Worm (Caenorhabditis elegans) whole organism, late embryonic: ENCODE results near the gene abts-2.

Experiments used
- T23F11.4 ChIP-seq: fragments of 200-800 bp; sonication (Bioruptor generic); optimal IDR thresholded peaks from 2 replicates; lab custom pipeline; 2018; ENCODE audit warnings: mild to moderate bottlenecking, missing genetic modification characterization, missing compliant biosample characterization
- Y22D7AL.16 ChIP-seq: sonication (generic microtip); optimal IDR thresholded peaks from 2 replicates; lab custom pipeline; 2016; ENCODE audit warnings: missing genetic modification characterization, missing compliant biosample characterization
- ahr-1 ChIP-seq: sonication (generic microtip); optimal IDR thresholded peaks from 2 replicates; lab custom pipeline; 2016; ENCODE audit warnings: missing genetic modification characterization, missing compliant biosample characterization
- ceh-14 ChIP-seq: sonication (generic microtip); optimal IDR thresholded peaks from 2 replicates; lab custom pipeline; 2016; ENCODE audit warnings: missing genotype, missing genetic modification characterization, missing compliant biosample characterization
- ceh-18 ChIP-seq: sonication (generic microtip); optimal IDR thresholded peaks from 2 replicates; lab custom pipeline; 2016; ENCODE audit warnings: missing genetic modification characterization, missing compliant biosample characterization
- ceh-2 ChIP-seq: sonication (generic microtip); optimal IDR thresholded peaks from 2 replicates; lab custom pipeline; 2016; ENCODE audit warnings: missing genotype, missing genetic modification characterization, missing compliant biosample characterization
- ceh-22 ChIP-seq: sonication (generic microtip); optimal IDR thresholded peaks from 2 replicates; lab custom pipeline; 2017; ENCODE audit warnings: missing biosample characterization, missing genetic modification characterization
- ceh-31 ChIP-seq: sonication (generic microtip); optimal IDR thresholded peaks from 2 replicates; lab custom pipeline; 2016; ENCODE audit warnings: missing genetic modification characterization, missing compliant biosample characterization
- ceh-34 ChIP-seq: sonication (generic microtip); optimal IDR thresholded peaks from 2 replicates; lab custom pipeline; 2016; ENCODE audit warnings: mild to moderate bottlenecking, missing genetic modification characterization, missing compliant biosample characterization
- ceh-45 ChIP-seq: fragments of 200-800 bp; sonication (Bioruptor generic); IDR thresholded peaks from 2 replicates; pipeline ENCODE4 v1.3.6; 2022; ENCODE audit warnings: missing genetic modification reagents, missing genetic modification characterization, missing compliant biosample characterization
- ceh-48 ChIP-seq: sonication (generic microtip); optimal IDR thresholded peaks from 2 replicates; lab custom pipeline; 2016; ENCODE audit warnings: missing genetic modification characterization, inconsistent platforms, missing compliant biosample characterization
- ceh-6 ChIP-seq: fragments of 200-800 bp; sonication (Bioruptor generic); optimal IDR thresholded peaks from 2 replicates; lab custom pipeline; 2018; ENCODE audit warnings: mild to moderate bottlenecking, missing genetic modification characterization, missing compliant biosample characterization
- che-1 ChIP-seq: sonication (generic microtip); optimal IDR thresholded peaks from 2 replicates; lab custom pipeline; 2016; ENCODE audit warnings: mild to moderate bottlenecking, missing genetic modification characterization, missing compliant biosample characterization
- dve-1 ChIP-seq: sonication (generic microtip); optimal IDR thresholded peaks from 2 replicates; lab custom pipeline; 2017; ENCODE audit warnings: antibody characterized with exemption, mild to moderate bottlenecking, missing genetic modification characterization, missing compliant biosample characterization
- elt-2 ChIP-seq: sonication (generic microtip); optimal IDR thresholded peaks from 2 replicates; lab custom pipeline; 2016; ENCODE audit warnings: missing genetic modification reagents, missing genetic modification characterization, missing compliant biosample characterization
- ets-4 ChIP-seq: sonication (generic microtip); optimal IDR thresholded peaks from 2 replicates; lab custom pipeline; 2016; ENCODE audit warnings: missing genetic modification characterization, missing compliant biosample characterization
- fkh-10 ChIP-seq: fragments of 150-350 bp; optimal IDR thresholded peaks from 2 replicates; lab custom pipeline; 2014; ENCODE audit warnings: missing biosample characterization, missing genetic modification reagents, missing genetic modification characterization
- hlh-13 ChIP-seq: fragments of 200-800 bp; sonication (Bioruptor generic); optimal IDR thresholded peaks from 2 replicates; lab custom pipeline; 2018; ENCODE audit warnings: mild to moderate bottlenecking, missing genetic modification characterization, missing compliant biosample characterization
- hlh-15 ChIP-seq: sonication (generic microtip); optimal IDR thresholded peaks from 2 replicates; lab custom pipeline; 2016; ENCODE audit warnings: missing genetic modification characterization, missing compliant biosample characterization
- hlh-30 ChIP-seq: sonication (generic microtip); optimal IDR thresholded peaks from 2 replicates; lab custom pipeline; 2017; ENCODE audit warnings: antibody characterized with exemption, missing genetic modification characterization, missing compliant biosample characterization; ENCODE audit not compliant: insufficient read depth
- hlh-8 ChIP-seq: sonication (generic microtip); optimal IDR thresholded peaks from 2 replicates; lab custom pipeline; 2016; ENCODE audit warnings: missing genotype, missing genetic modification characterization, missing compliant biosample characterization
- lim-6 ChIP-seq: sonication (generic microtip); optimal IDR thresholded peaks from 2 replicates; lab custom pipeline; 2016; ENCODE audit warnings: missing genetic modification characterization, missing compliant biosample characterization
- madf-2 ChIP-seq: sonication (generic microtip); optimal IDR thresholded peaks from 2 replicates; lab custom pipeline; 2017; ENCODE audit warnings: missing genetic modification characterization, missing compliant biosample characterization
- mec-3 ChIP-seq: sonication (generic microtip); optimal IDR thresholded peaks from 2 replicates; lab custom pipeline; 2016; ENCODE audit warnings: borderline replicate concordance, missing genetic modification characterization, missing compliant biosample characterization
- nhr-11 ChIP-seq: fragments of 150-350 bp; optimal IDR thresholded peaks from 2 replicates; lab custom pipeline; 2014; ENCODE audit warnings: missing biosample characterization, missing genetic modification characterization
- nhr-232 ChIP-seq: sonication (generic microtip); optimal IDR thresholded peaks from 2 replicates; lab custom pipeline; 2016; ENCODE audit warnings: missing genetic modification characterization, missing compliant biosample characterization
- npax-4 ChIP-seq: sonication (generic microtip); optimal IDR thresholded peaks from 2 replicates; lab custom pipeline; 2016; ENCODE audit warnings: missing genetic modification characterization, missing compliant biosample characterization
- odd-2 ChIP-seq: sonication (generic microtip); optimal IDR thresholded peaks from 2 replicates; lab custom pipeline; 2017; ENCODE audit warnings: antibody characterized with exemption, mild to moderate bottlenecking, missing genetic modification characterization, missing compliant biosample characterization
- pag-3 ChIP-seq: sonication (generic microtip); optimal IDR thresholded peaks from 2 replicates; lab custom pipeline; 2016; ENCODE audit warnings: missing compliant biosample characterization, missing genetic modification characterization, borderline replicate concordance
- pha-4 ChIP-seq: fragments of 150-350 bp; optimal IDR thresholded peaks from 2 replicates; lab custom pipeline; 2018; ENCODE audit warnings: missing biosample characterization, missing genetic modification reagents, missing genetic modification characterization
- ref-2 ChIP-seq: sonication (generic microtip); optimal IDR thresholded peaks from 2 replicates; lab custom pipeline; 2016; ENCODE audit warnings: missing genetic modification characterization, missing compliant biosample characterization
- rnt-1 ChIP-seq: sonication (generic microtip); optimal IDR thresholded peaks from 2 replicates; lab custom pipeline; 2016; ENCODE audit warnings: missing genetic modification characterization, missing compliant biosample characterization
- sdc-2 ChIP-seq: sonication (generic microtip); optimal IDR thresholded peaks from 2 replicates; lab custom pipeline; 2016; ENCODE audit warnings: missing genotype, missing genetic modification characterization, missing compliant biosample characterization
- sox-2 ChIP-seq: fragments of 200-800 bp; sonication (Bioruptor generic); IDR thresholded peaks from 2 replicates; pipeline ENCODE4 v1.3.6; 2022; ENCODE audit warnings: missing genetic modification reagents, missing genetic modification characterization, missing compliant biosample characterization
- ttx-3 ChIP-seq: sonication (generic microtip); optimal IDR thresholded peaks from 2 replicates; lab custom pipeline; 2016; ENCODE audit warnings: missing genetic modification reagents, missing genetic modification characterization, missing compliant biosample characterization
- unc-42 ChIP-seq: sonication (generic microtip); optimal IDR thresholded peaks from 2 replicates; lab custom pipeline; 2016; ENCODE audit warnings: missing genotype, missing genetic modification characterization, missing compliant biosample characterization
- unc-86 ChIP-seq: sonication (generic microtip); optimal IDR thresholded peaks from 2 replicates; lab custom pipeline; 2016; ENCODE audit warnings: missing genetic modification characterization, missing compliant biosample characterization

The abts-2 gene

DNA sequence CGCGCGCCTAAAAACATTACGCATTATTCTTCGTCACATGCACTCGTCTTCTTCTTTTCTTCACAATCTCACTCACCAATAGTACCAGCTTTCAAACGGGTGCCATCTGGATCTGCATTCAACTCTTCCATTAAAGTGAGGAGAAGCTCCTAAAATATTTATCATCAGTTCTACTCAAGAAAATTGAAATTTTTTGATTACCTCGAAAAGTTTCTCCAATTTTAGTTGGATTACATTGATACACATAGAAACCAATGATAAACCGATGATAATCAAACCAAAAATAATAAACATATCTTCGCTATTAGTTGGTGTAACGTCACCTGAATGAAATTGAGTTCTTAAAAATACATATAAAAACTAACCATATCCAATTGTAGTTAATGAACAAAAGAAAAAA is 39.1 kb downstream of the abts-2 start:
- TF ChIP-seq mec-3 (tag; lab: Kevin White, UChicago) (no peak), unc-86 (tag; lab: Kevin White, UChicago) (no peak), ets-4 (tag; lab: Kevin White, UChicago) (no peak), Y22D7AL.16 (tag; lab: Kevin White, UChicago) (no peak), lim-6 (tag; lab: Kevin White, UChicago) (no peak), ceh-14 (tag; lab: Kevin White, UChicago) (no peak), sdc-2 (tag; lab: Kevin White, UChicago) (no peak), unc-42 (tag; lab: Kevin White, UChicago) (no peak), hlh-13 (GFP tag; lab: Kevin White, UChicago) (no peak), elt-2 (tag; lab: Kevin White, UChicago) (no peak), hlh-8 (tag; lab: Kevin White, UChicago) (no peak), ceh-2 (tag; lab: Kevin White, UChicago) (no peak), ahr-1 (no peak), ref-2 (tag; lab: Kevin White, UChicago) (no peak)
- TF ChIP-seq, all 69 proteins: peak for 0

DNA sequence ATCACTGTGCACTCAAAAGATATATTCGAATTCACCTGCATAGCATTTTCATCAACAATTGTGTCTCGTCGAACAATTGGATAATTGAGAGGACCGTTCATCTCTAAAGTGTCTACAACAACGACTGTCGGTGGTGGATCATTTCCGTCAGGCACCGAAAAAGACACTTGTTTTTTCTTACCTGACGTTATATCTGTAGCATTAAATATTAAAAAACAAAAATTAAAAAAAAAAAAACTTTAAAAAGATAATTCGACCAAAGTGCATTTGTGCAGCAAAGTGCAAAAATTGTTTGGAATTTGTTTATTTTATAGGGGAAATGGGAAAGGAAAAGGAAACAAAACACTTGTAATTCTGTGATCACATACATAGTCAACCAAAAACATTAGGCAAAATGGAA is 41.5 kb downstream of the abts-2 start, which contains the start of gene twk-44:
twk-44 (minus strand) TSS at position 101 of the 400 bp plus-strand sequence.
- TF ChIP-seq ceh-48 (no peak), ttx-3 (tag; lab: Kevin White, UChicago) (no peak), nhr-232 (tag; lab: Kevin White, UChicago) (no peak), Y22D7AL.16 (tag; lab: Kevin White, UChicago) (no peak), ceh-6 (no peak), ref-2 (tag; lab: Kevin White, UChicago) (no peak), ceh-45 (GFP tag; lab: Robert Waterston, UW) (no peak), ahr-1 (no peak), dve-1 (tag; lab: Kevin White, UChicago) (no peak), hlh-30 (tag; lab: Kevin White, UChicago) (no peak), hlh-13 (GFP tag; lab: Kevin White, UChicago) (no peak), che-1 (tag; lab: Kevin White, UChicago) (no peak), ceh-31 (no peak), ets-4 (tag; lab: Kevin White, UChicago) (no peak), odd-2 (tag; lab: Kevin White, UChicago) (no peak)

DNA sequence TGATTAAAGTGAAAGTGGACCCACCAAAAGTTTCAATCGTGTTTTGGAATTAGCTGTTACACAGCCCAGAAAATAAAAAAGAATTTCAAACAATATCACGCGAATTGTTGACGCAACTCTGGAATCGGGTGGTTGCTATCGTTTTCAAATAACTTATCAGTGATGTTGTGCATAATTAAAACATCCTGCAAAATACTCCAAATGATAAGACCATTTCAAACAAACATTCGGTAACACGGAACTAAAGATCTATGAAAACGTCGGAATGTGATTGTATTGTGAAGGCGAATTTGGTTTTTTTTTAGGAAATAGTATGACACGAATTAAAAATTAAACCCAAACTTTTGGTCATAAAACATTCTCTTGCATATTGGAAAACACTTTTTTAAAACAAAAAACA is 43.1 kb downstream of the abts-2 start, which contains the start of gene spp-30:
spp-30 (minus strand) TSS at position 101 of the 400 bp plus-strand sequence.
- peak; percentile 53 for TF ChIP-seq elt-2 (tag; lab: Kevin White, UChicago)
- no peak for TF ChIP-seq nhr-11 (tag; lab: Kevin White, UChicago)
- TF ChIP-seq, all 69 proteins: peak for 1

DNA sequence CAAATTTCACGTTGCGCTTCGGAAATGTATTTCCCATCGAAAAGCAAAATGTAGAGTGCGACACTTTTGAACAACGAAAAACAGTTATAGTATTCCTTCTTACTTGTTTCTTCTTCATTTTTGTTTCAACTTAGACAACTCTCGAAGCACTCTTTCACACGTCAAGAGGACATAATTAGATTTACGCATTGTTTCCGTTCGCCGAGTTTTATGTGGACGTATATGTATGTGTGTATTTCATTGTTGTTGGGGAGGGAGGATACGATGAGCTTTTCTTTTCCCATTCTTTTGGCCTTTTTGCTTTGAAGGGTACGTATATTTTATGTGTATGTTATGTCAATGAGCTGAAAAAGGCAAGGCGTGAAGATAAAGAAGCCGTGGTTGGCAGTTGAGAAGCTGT is 45.0 kb downstream of the abts-2 start:
- TF ChIP-seq ceh-48 (no peak), ceh-34 (tag; lab: Kevin White, UChicago) (peak; percentile 54), unc-42 (tag; lab: Kevin White, UChicago) (peak; percentile 79)

DNA sequence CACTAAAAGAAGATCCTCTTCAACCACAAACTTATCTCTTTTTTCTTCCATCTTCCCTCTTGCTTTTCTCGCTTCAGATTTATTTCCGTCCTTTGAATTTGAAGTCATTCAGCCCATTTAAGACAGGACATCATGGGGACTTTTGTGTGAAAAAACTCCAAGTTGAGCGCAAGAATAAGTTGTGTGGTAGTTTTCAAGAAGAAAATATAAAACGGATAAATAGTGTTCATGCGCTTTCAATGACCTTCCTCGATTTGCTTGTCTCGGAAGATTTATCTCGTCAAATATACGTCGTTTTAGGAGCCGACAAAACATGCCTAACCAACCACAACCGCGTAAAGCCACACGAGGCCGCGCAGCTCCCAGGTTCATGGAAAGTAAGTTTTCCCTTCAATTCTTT is 46.6 kb downstream of the abts-2 start, which contains the start of gene sto-6:
sto-6 (plus strand) TSS at position 301 of the 400 bp plus-strand sequence.
- TF ChIP-seq hlh-8 (tag; lab: Kevin White, UChicago) (no peak), madf-2 (tag; lab: Kevin White, UChicago) (no peak), che-1 (tag; lab: Kevin White, UChicago) (no peak), ceh-2 (tag; lab: Kevin White, UChicago) (no peak), rnt-1 (no peak), T23F11.4 (no peak), fkh-10 (GFP tag; lab: Kevin White, UChicago) (no peak), ceh-22 (tag; lab: Kevin White, UChicago) (no peak), nhr-232 (tag; lab: Kevin White, UChicago) (no peak), ceh-6 (no peak), ceh-18 (tag; lab: Kevin White, UChicago) (no peak), Y22D7AL.16 (tag; lab: Kevin White, UChicago) (no peak), sox-2 (no peak), hlh-15 (no peak), npax-4 (tag; lab: Kevin White, UChicago) (no peak), pha-4 (tag; lab: Kevin White, UChicago) (no peak), pag-3 (tag; lab: Kevin White, UChicago) (no peak)
- TF ChIP-seq, all 69 proteins: peak for 0
